Worm (Caenorhabditis elegans) whole organism, late embryonic: Measurements from ENCODE around the gene cyc-2.1.

Experiments used
- ahr-1 ChIP-seq: sonication (generic microtip); optimal IDR thresholded peaks from 2 replicates; lab custom pipeline; 2016; ENCODE audit warnings: missing genetic modification characterization, missing compliant biosample characterization
- ama-1 ChIP-seq: fragments of 150-350 bp; optimal IDR thresholded peaks from 2 replicates; lab custom pipeline; 2014
- dve-1 ChIP-seq: sonication (generic microtip); optimal IDR thresholded peaks from 2 replicates; lab custom pipeline; 2017; ENCODE audit warnings: antibody characterized with exemption, mild to moderate bottlenecking, missing genetic modification characterization, missing compliant biosample characterization
- fkh-10 ChIP-seq: fragments of 150-350 bp; optimal IDR thresholded peaks from 2 replicates; lab custom pipeline; 2014; ENCODE audit warnings: missing biosample characterization, missing genetic modification reagents, missing genetic modification characterization
- hlh-30 ChIP-seq: sonication (generic microtip); optimal IDR thresholded peaks from 2 replicates; lab custom pipeline; 2017; ENCODE audit warnings: antibody characterized with exemption, missing genetic modification characterization, missing compliant biosample characterization; ENCODE audit not compliant: insufficient read depth
- nhr-11 ChIP-seq: fragments of 150-350 bp; optimal IDR thresholded peaks from 2 replicates; lab custom pipeline; 2014; ENCODE audit warnings: missing biosample characterization, missing genetic modification characterization
- pha-4 ChIP-seq: fragments of 150-350 bp; optimal IDR thresholded peaks from 2 replicates; lab custom pipeline; 2018; ENCODE audit warnings: missing biosample characterization, missing genetic modification reagents, missing genetic modification characterization

DNA sequence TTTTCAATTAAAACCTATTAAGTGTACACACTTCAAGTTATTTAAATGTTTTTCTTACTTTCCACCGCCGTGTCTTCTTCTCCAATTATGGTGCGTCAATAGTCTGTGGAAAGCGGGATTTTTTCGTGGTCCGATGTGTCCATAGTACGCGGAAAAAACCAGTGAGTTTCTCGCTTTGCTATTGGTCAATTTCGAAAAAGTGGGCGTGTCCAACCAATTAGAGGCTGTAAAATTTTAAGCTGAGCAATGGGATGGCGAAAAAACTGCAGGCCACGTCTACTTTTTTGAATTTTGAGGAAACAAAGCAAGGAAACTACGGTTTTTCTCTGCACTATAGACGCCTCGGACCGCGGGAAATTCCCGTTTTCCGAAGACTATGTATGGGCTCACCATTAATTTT lies 25.1 kb downstream of the cyc-2.1 start:
- TF ChIP-seq fkh-10 (no peak), dve-1 (tag; lab: Kevin White, UChicago) (no peak), ama-1 (lab: Kevin White, UChicago) (no peak), nhr-11 (no peak), pha-4 (tag; lab: Kevin White, UChicago) (no peak), hlh-30 (no peak), ahr-1 (tag; lab: Kevin White, UChicago) (no peak)
